Fruit fly (Drosophila melanogaster) whole organism, adult: ENCODE results near the gene Nup153.

ENCODE experiments used
- CG11617 ChIP-seq: fragments of 200-800 bp; sonication (Bioruptor generic); optimal IDR thresholded peaks from 2 replicates; lab custom pipeline; 2017; ENCODE audit warnings: mild to moderate bottlenecking, missing biosample characterization, missing genetic modification reagents, missing genetic modification characterization
- CG12768 ChIP-seq: fragments of 200-800 bp; sonication (Bioruptor generic); optimal IDR thresholded peaks from 2 replicates; lab custom pipeline; 2017; ENCODE audit warnings: missing biosample characterization, missing genetic modification characterization, mild to moderate bottlenecking, moderate library complexity, missing genetic modification reagents
- CG7045 ChIP-seq: fragments of 200-800 bp; sonication (Bioruptor generic); optimal IDR thresholded peaks from 2 replicates; lab custom pipeline; 2017; ENCODE audit warnings: missing biosample characterization, mild to moderate bottlenecking, missing genetic modification characterization
- Mnt ChIP-seq: fragments of 200-800 bp; sonication (Bioruptor generic); optimal IDR thresholded peaks from 2 replicates; lab custom pipeline; 2016; ENCODE audit warnings: missing biosample characterization, mild to moderate bottlenecking, missing genetic modification characterization
- cic ChIP-seq: fragments of 200-800 bp; sonication (Bioruptor generic); optimal IDR thresholded peaks from 2 replicates; lab custom pipeline; 2017; ENCODE audit warnings: missing biosample characterization, mild to moderate bottlenecking, missing genetic modification characterization, moderate library complexity
- cnc ChIP-seq, 2 experiments: fragments of >200 bp; optimal IDR thresholded peaks; 2 replicates each; lab custom pipeline; 2017
- kay ChIP-seq: fragments of 200-800 bp; sonication (Bioruptor generic); peaks from one replicate; lab custom pipeline; 2016; ENCODE audit warnings: missing biosample characterization, missing genetic modification characterization, borderline replicate concordance
- ovo ChIP-seq: fragments of 200-800 bp; sonication (Bioruptor generic); optimal IDR thresholded peaks from 2 replicates; lab custom pipeline; 2016; ENCODE audit warnings: missing biosample characterization, missing genetic modification characterization
- pad ChIP-seq: fragments of 200-800 bp; sonication (Bioruptor generic); optimal IDR thresholded peaks from 3 replicates; lab custom pipeline; 2017; ENCODE audit warnings: missing biosample characterization, missing genetic modification characterization, mild to moderate bottlenecking, moderate library complexity, missing genetic modification reagents
- tj ChIP-seq: fragments of 200-800 bp; sonication (Bioruptor generic); optimal IDR thresholded peaks from 3 replicates; lab custom pipeline; 2017; ENCODE audit warnings: missing biosample characterization, mild to moderate bottlenecking, missing genetic modification characterization, moderate library complexity

DNA sequence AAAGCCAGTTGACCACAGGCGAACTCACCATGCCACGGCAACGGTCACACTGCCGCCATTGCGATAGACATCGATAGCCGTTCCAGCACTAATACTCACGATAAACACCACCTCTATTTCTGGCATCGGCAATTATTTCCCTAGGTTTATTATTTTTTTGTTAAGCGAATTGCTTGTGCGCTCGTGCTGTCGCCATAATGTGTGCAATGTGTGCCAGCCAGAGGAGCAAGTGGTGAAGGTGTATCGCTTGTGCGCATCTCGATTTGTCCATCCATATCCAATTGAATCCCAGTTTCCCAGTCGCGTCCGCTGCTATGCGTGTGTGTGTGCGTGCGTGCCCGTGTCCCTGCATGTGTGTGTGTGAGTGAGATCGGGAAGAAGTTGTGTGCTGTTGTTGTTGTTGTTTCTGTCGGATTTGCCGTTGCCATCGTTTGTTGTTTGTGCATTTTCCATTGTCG is 11.6 kb downstream of the Nup153 start, which contains the start of gene mbt:
- no peak for TF ChIP-seq ovo
- no peak for TF ChIP-seq cnc (optimal IDR thresholded peaks at IDR 0.05; lab: Kevin White, UChicago)
- no peak for TF ChIP-seq CG12768 (GFP tag; lab: Kevin White, UChicago)
- no peak for TF ChIP-seq kay (GFP tag; lab: Kevin White, UChicago)
- no peak for TF ChIP-seq CG7045
- peak; percentile 29 for TF ChIP-seq CG11617 (GFP tag; lab: Kevin White, UChicago)
- no peak for TF ChIP-seq cic (GFP tag; lab: Kevin White, UChicago)
- TF ChIP-seq Mnt (GFP tag; lab: Kevin White, UChicago), result peak; percentile 51
- TF ChIP-seq tj (GFP tag; lab: Kevin White, UChicago), result peak; percentile 43
- TF ChIP-seq pad (GFP tag; lab: Kevin White, UChicago), result peak; percentile 42
